Fruit fly (Drosophila melanogaster): ENCODE measurements around the gene Ets96B.

The Ets96B gene

dm6 chr3R:24812987-24813636, 25.3 kb downstream of the Ets96B start:
- TF ChIP-seq tai (GFP tag; optimal IDR thresholded peaks at IDR 0.05) = no peak
- no peak for TF ChIP-seq Sp1 (GFP tag; optimal IDR thresholded peaks at IDR 0.05)
- no peak for TF ChIP-seq ey (GFP tag; optimal IDR thresholded peaks at IDR 0.05)
- no peak for TF ChIP-seq GATAd (GFP tag; optimal IDR thresholded peaks at IDR 0.05)
- no peak for TF ChIP-seq CG32264 (GFP tag; optimal IDR thresholded peaks at IDR 0.05)

DNA sequence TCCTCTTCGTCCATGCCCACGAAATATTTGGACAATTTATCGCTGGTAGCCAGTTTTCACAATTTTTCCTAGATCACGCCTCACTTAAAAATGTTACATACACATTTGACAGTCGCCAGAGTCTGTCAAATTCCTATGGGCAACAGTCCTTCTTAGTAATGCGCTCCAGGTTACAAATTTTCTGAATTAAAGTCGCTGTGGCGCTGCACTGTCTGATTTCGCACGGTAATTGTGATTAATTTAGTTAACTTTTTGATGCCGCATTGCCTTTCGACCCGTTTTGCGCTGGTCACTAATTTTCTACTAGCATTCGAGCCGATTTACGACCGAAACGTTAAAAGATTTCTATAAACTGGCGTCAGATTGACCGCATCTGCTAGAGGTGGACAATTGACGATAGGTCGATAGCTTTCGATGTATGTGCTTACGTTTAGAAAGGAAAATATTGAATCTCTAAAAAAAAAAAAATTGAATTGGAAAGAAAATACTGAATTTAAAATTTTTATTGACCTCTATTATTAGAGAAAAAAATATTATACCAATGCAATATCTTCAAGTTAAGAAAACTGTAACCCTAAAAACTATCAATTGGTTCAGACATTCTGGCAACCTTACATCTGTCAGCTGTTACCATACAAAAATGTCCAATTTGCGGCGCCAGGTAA, 25.9 kb downstream of the Ets96B start, which contains the start of the genes lili and CG34150:
TSS of gene lili (minus strand) at position 376 of the 665 bp plus-strand sequence.
TSS of gene CG34150 (plus strand) at position 626 of the 665 bp plus-strand sequence.
- TF ChIP-seq usp (GFP tag; optimal IDR thresholded peaks at IDR 0.05) (no peak), N (GFP tag; optimal IDR thresholded peaks at IDR 0.05) (no peak), OdsH (GFP tag; optimal IDR thresholded peaks at IDR 0.05) (peak; percentile 64), Dfd (GFP tag; optimal IDR thresholded peaks at IDR 0.05) (no peak), Hr78 (GFP tag; optimal IDR thresholded peaks at IDR 0.05) (no peak), Rel (GFP tag; optimal IDR thresholded peaks at IDR 0.05) (no peak), Rel (tag; optimal IDR thresholded peaks at IDR 0.05) (peak; percentile 36), Hnf4 (GFP tag; optimal IDR thresholded peaks at IDR 0.05) (peak; percentile 89), rgr (GFP tag; optimal IDR thresholded peaks at IDR 0.05) (peak; percentile 78), Dif (GFP tag; optimal IDR thresholded peaks at IDR 0.05; ENCODE audit: partially characterized antibody) (no peak), ey (GFP tag; optimal IDR thresholded peaks at IDR 0.05) (peak; percentile 79), dl (GFP tag; optimal IDR thresholded peaks at IDR 0.05; ENCODE audit: insufficient read depth in 1 of 2, partially characterized antibody in 2 of 2) (no peak), pan (optimal IDR thresholded peaks at IDR 0.05) (no peak), h (GFP tag; optimal IDR thresholded peaks at IDR 0.05) (peak; percentile 81), Sp1 (GFP tag; optimal IDR thresholded peaks at IDR 0.05) (peak; percentile 67), CG32264 (GFP tag; optimal IDR thresholded peaks at IDR 0.05) (peak; percentile 46), Vsx2 (GFP tag; optimal IDR thresholded peaks at IDR 0.05; ENCODE audit: partially characterized antibody) (no peak), tai (GFP tag; optimal IDR thresholded peaks at IDR 0.05) (no peak), GATAd (GFP tag; optimal IDR thresholded peaks at IDR 0.05) (peak; percentile 81), sage (GFP tag; optimal IDR thresholded peaks at IDR 0.05) (no peak), woc (GFP tag; optimal IDR thresholded peaks at IDR 0.05) (peak; percentile 74), brk (GFP tag; optimal IDR thresholded peaks at IDR 0.05) (peak; percentile 89), foxo (GFP tag; optimal IDR thresholded peaks at IDR 0.05) (peak in 1 of 2 experiments; percentile 87), Mio (GFP tag; optimal IDR thresholded peaks at IDR 0.05) (no peak), CG9705 (GFP tag; optimal IDR thresholded peaks at IDR 0.05) (peak; percentile 55), br (GFP tag; optimal IDR thresholded peaks at IDR 0.05) (peak; percentile 67), Jra (GFP tag; optimal IDR thresholded peaks at IDR 0.05) (no peak), lola (GFP tag; optimal IDR thresholded peaks at IDR 0.05) (no peak), CrebA (GFP tag; optimal IDR thresholded peaks at IDR 0.05; ENCODE audit: borderline replicate concordance) (no peak), jim (GFP tag; optimal IDR thresholded peaks at IDR 0.05) (no peak), Hr83 (GFP tag; optimal IDR thresholded peaks at IDR 0.05; ENCODE audit: poor library complexity, severe bottlenecking) (peak; percentile 63), psq (GFP tag; optimal IDR thresholded peaks at IDR 0.05) (peak; percentile 59), Abd-B (GFP tag; optimal IDR thresholded peaks at IDR 0.05) (no peak), dsf (GFP tag; optimal IDR thresholded peaks at IDR 0.05; ENCODE audit: borderline replicate concordance) (peak; percentile 80), HLH106 (tag; optimal IDR thresholded peaks at IDR 0.05) (peak; percentile 77), fru (GFP tag; optimal IDR thresholded peaks at IDR 0.05) (peak; percentile 70), sv (GFP tag; optimal IDR thresholded peaks at IDR 0.05) (peak; percentile 72)
